Worm (Caenorhabditis elegans): ENCODE data around the gene neg-1.
"Not testable (repeated sequence)": the region's sequence is repeated elsewhere in the genome, so short reads cannot be mapped to it uniquely, and the experiment has no call there.

DNA sequence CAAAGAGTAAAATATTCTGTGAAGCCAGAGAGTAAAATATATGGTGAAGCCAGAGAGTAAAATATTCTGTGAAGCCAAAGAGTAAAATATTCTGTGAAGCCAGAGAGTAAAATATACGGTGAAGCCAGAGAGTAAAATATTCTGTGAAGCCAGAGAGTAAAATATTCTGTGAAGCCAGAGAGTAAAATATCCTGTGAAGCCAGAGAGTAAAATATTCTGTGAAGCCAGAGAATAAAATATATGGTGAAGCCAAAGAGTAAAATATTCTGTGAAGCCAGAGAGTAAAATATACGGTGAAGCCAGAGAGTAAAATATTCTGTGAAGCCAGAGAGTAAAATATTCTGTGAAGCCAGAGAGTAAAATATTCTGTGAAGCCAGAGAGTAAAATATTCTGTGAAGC lies 41.2 kb downstream of the neg-1 start:
- not testable (repeated sequence) for TF ChIP-seq nhr-120 (GFP tag; IDR thresholded peaks at IDR 0.05); Y53G8AR.9 (GFP tag; conservative IDR thresholded peaks at IDR 0.05)

Data from whole organism, young adult.